Worm (Caenorhabditis elegans): Measurements from ENCODE around the gene srm-1.

srm-1 gene

DNA sequence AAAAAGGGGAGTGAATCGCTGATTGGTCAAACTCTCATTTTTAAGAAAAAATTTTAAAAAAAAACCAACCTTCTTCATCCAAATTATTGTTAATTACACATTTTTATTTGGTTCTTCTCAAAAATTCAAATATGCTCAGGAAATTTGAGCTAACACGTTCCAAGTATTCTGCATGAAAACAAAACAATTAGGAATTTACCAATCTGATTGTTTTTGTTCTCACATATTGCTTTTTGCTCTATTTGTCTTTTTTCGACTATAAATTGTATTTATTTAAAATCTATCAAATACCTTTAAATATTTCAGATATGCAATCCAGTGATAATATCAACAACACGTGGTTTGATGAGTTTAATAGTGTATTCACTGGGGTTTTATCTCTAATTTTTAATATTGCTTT is at the start of gene srm-1:
TSS of gene srm-1 (plus strand) at position 301 of the 400 bp plus-strand sequence.
- TF ChIP-seq ztf-23 (GFP tag; IDR thresholded peaks at IDR 0.05) (no peak), klf-2 (GFP tag; conservative IDR thresholded peaks at IDR 0.05) (no peak), ztf-29 (GFP tag; IDR thresholded peaks at IDR 0.05) (no peak), cog-1 (tag; optimal IDR thresholded peaks at IDR 0.05) (no peak), flt-1 (GFP tag; IDR thresholded peaks at IDR 0.05) (no peak), tab-1 (GFP tag; IDR thresholded peaks at IDR 0.05) (no peak), ref-1 (GFP tag; conservative IDR thresholded peaks at IDR 0.05) (no peak), T22C8.4 (GFP tag; IDR thresholded peaks at IDR 0.05) (no peak), med-1 (GFP tag; optimal IDR thresholded peaks at IDR 0.05; ENCODE audit: insufficient read depth) (no peak)

DNA sequence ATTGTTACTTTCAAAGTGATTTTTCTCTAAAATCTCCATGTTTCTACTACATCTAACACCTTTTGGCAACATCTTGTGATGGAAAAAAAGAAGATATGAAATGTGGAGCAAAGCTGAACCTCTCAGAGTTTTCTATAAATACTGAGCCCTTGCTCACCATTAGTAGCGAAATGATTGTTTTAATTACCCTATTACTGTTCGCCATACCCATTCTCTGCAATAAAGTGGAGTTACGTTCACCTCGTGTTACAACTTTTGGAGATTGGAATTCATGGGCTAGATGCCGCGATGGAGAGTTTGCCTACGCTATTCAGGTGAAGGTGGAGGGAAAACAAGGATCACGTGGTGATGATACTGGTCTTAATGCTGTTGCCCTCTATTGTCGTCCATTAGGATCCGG is 48.5 kb upstream of the srm-1 start, which contains the start of gene txt-3:
TSS of gene txt-3 (plus strand) at position 125 of the 400 bp plus-strand sequence.
- TF ChIP-seq cog-1 (tag; optimal IDR thresholded peaks at IDR 0.05): no peak
- no peak for TF ChIP-seq flt-1 (GFP tag; IDR thresholded peaks at IDR 0.05)
- no peak for TF ChIP-seq med-1 (GFP tag; optimal IDR thresholded peaks at IDR 0.05; ENCODE audit: insufficient read depth)
- TF ChIP-seq ztf-23 (GFP tag; IDR thresholded peaks at IDR 0.05): no peak
- no peak for TF ChIP-seq klf-2 (GFP tag; conservative IDR thresholded peaks at IDR 0.05)
- no peak for TF ChIP-seq tab-1 (GFP tag; IDR thresholded peaks at IDR 0.05)
- no peak for TF ChIP-seq T22C8.4 (GFP tag; IDR thresholded peaks at IDR 0.05)
- no peak for TF ChIP-seq ref-1 (GFP tag; conservative IDR thresholded peaks at IDR 0.05)
- no peak for TF ChIP-seq ztf-29 (GFP tag; IDR thresholded peaks at IDR 0.05)

DNA sequence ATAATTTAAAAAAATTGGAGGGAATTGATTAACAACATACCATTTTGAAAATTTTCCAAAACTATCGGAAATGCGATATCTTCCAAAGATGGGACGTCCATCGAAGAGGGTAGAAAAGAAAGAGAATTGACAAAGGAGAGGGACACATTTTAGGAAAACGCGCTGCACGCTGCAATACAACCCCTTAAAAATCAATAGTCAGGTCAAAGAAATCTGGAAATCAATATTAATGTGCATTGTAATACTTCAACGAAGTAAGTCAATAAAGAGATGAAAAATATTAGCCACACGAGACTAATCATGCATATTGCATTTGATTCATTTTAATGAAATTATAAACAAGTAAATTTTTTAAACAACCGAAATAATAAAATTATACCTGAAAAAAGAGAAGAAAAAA is 42.9 kb upstream of the srm-1 start, which contains the start of gene Y9C9A.13:
TSS of gene Y9C9A.13 (minus strand) at position 101 of the 400 bp plus-strand sequence.
- TF ChIP-seq flt-1 (GFP tag; IDR thresholded peaks at IDR 0.05) (no peak), klf-2 (GFP tag; conservative IDR thresholded peaks at IDR 0.05) (no peak), ref-1 (GFP tag; conservative IDR thresholded peaks at IDR 0.05) (no peak), tab-1 (GFP tag; IDR thresholded peaks at IDR 0.05) (no peak), ztf-29 (GFP tag; IDR thresholded peaks at IDR 0.05) (no peak), T22C8.4 (GFP tag; IDR thresholded peaks at IDR 0.05) (no peak), cog-1 (tag; optimal IDR thresholded peaks at IDR 0.05) (no peak), med-1 (GFP tag; optimal IDR thresholded peaks at IDR 0.05; ENCODE audit: insufficient read depth) (no peak), ztf-23 (GFP tag; IDR thresholded peaks at IDR 0.05) (no peak)

DNA sequence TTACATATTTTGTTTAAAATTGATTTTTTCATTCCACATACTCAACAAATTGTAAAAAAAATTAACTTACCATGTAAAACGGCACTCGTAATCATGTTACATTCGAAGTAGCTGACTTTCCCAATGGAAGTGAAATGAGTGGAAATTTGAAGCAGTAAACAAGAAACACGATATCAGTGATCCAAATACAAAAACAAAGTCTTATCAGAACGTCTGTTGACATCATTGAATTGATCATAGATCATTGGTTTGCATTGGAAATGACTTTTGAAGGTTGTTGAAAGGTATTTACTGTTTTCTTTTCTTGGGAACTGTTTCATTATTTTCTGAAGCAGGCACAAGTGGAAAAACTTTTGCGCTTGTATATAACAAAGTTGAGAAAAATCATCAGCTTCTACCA is 36.3 kb upstream of the srm-1 start, which contains the start of gene Y9C9A.16:
TSS of gene Y9C9A.16 (minus strand) at position 131 of the 400 bp plus-strand sequence.
- no peak for TF ChIP-seq med-1 (GFP tag; optimal IDR thresholded peaks at IDR 0.05; ENCODE audit: insufficient read depth)
- no peak for TF ChIP-seq klf-2 (GFP tag; conservative IDR thresholded peaks at IDR 0.05)
- TF ChIP-seq tab-1 (GFP tag; IDR thresholded peaks at IDR 0.05): no peak
- no peak for TF ChIP-seq flt-1 (GFP tag; IDR thresholded peaks at IDR 0.05)
- TF ChIP-seq ztf-29 (GFP tag; IDR thresholded peaks at IDR 0.05): no peak
- TF ChIP-seq cog-1 (tag; optimal IDR thresholded peaks at IDR 0.05): no peak
- no peak for TF ChIP-seq T22C8.4 (GFP tag; IDR thresholded peaks at IDR 0.05)
- TF ChIP-seq ref-1 (GFP tag; conservative IDR thresholded peaks at IDR 0.05): no peak
- TF ChIP-seq ztf-23 (GFP tag; IDR thresholded peaks at IDR 0.05): no peak

DNA sequence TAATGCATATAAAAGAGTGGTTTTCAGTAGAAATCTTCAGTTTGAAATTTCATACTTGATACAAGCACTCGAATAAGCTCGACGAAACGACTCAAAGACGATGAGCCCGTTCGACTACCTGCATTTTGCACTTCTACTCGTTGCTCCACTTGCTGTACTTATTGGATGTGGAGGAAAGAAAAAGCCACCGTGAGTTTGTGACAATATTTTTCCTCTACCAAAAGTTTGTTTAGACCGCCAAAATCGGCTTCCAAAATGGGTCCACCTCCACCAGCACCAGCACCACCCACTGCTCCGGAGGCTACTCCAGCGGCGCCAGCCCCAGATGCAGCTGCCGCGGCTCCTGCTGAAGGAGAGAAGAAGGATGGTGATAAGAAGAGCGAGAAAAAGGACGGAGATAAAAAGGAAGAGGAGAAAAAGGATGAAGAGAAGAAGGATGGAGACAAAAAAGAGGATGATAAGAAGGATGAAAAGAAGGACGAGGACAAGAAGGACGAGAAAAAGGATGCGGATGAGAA is 35.1 kb upstream of the srm-1 start, which contains the start of gene E03H12.5:
TSS of gene E03H12.5 (plus strand) at position 51 of the 518 bp plus-strand sequence.
- TF ChIP-seq T22C8.4 (GFP tag; IDR thresholded peaks at IDR 0.05) (no peak), ztf-29 (GFP tag; IDR thresholded peaks at IDR 0.05) (no peak), med-1 (GFP tag; optimal IDR thresholded peaks at IDR 0.05; ENCODE audit: insufficient read depth) (no peak), ref-1 (GFP tag; conservative IDR thresholded peaks at IDR 0.05) (no peak), tab-1 (GFP tag; IDR thresholded peaks at IDR 0.05) (no peak), klf-2 (GFP tag; conservative IDR thresholded peaks at IDR 0.05) (no peak), flt-1 (GFP tag; IDR thresholded peaks at IDR 0.05) (no peak), cog-1 (tag; optimal IDR thresholded peaks at IDR 0.05) (no peak), ztf-23 (GFP tag; IDR thresholded peaks at IDR 0.05) (no peak)

DNA sequence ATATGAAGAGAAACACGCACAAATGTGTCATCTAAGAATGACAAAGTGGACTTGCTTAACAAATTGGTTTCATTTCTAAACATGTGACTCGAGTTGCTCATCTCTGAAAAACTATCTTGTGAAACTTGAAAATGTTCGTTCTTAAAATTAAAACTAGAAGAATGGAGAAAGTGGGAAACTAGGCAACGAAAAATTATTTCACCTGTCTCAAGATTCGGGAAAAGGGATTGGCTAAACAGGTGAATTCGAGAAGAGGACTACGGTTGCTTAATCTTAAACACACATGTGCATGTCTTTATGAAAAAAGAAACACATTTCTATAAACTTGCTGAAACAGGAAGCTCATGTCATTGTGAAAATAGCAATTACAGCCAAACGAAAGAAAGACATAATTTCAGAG is 31.3 kb upstream of the srm-1 start, which contains the start of gene srz-24:
TSS of gene srz-24 (minus strand) at position 101 of the 400 bp plus-strand sequence.
- TF ChIP-seq tab-1 (GFP tag; IDR thresholded peaks at IDR 0.05) (no peak), ref-1 (GFP tag; conservative IDR thresholded peaks at IDR 0.05) (no peak), med-1 (GFP tag; optimal IDR thresholded peaks at IDR 0.05; ENCODE audit: insufficient read depth) (no peak), ztf-29 (GFP tag; IDR thresholded peaks at IDR 0.05) (no peak), ztf-23 (GFP tag; IDR thresholded peaks at IDR 0.05) (no peak)

DNA sequence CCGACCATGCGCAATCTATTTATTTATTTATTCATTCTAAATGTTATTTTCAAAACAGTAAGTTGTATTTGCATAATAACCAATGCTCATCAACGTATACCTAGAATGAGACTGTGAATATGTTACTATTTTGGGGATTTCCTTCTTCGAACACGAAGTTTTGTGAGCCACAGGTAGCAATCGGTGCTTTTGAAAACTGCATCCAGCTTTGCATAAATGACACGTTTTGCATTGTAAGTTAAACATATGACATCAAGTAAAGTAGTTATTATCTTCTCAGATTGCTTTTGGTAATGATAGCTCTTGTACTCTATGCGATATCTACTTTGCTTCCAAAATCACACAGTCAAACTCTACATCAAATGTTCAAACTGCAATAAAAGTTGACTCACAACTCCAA is 29.9 kb upstream of the srm-1 start, which contains the start of gene E03H12.4:
TSS of gene E03H12.4 (plus strand) at position 120 of the 400 bp plus-strand sequence.
- TF ChIP-seq T22C8.4 (GFP tag; IDR thresholded peaks at IDR 0.05) (no peak), med-1 (GFP tag; optimal IDR thresholded peaks at IDR 0.05; ENCODE audit: insufficient read depth) (no peak), ztf-23 (GFP tag; IDR thresholded peaks at IDR 0.05) (no peak), cog-1 (tag; optimal IDR thresholded peaks at IDR 0.05) (no peak), flt-1 (GFP tag; IDR thresholded peaks at IDR 0.05) (no peak), ztf-29 (GFP tag; IDR thresholded peaks at IDR 0.05) (no peak), ref-1 (GFP tag; conservative IDR thresholded peaks at IDR 0.05) (no peak), tab-1 (GFP tag; IDR thresholded peaks at IDR 0.05) (no peak), klf-2 (GFP tag; conservative IDR thresholded peaks at IDR 0.05) (no peak)

DNA sequence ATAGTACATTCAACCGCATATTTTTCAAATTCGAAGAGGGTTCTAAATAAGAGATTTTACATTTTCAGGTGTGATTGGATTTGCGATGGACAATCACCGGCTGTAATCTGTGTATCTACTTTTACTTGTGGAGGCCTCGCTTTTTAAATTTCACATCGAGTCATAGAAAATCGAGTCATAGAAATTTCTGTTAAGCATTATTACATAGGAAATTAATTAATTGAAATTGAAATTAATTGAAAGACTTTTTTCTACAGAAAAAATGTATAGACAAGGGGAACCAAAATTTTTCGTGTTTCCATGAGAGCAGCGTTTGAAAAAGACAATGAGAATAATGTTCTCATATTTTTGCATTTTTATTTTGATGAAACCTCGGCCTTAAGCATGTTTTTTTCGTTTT is 28.6 kb upstream of the srm-1 start, which contains the start of gene clec-176:
TSS of gene clec-176 (plus strand) at position 301 of the 400 bp plus-strand sequence.
- no peak for TF ChIP-seq flt-1 (GFP tag; IDR thresholded peaks at IDR 0.05)
- no peak for TF ChIP-seq cog-1 (tag; optimal IDR thresholded peaks at IDR 0.05)
- no peak for TF ChIP-seq klf-2 (GFP tag; conservative IDR thresholded peaks at IDR 0.05)
- no peak for TF ChIP-seq ref-1 (GFP tag; conservative IDR thresholded peaks at IDR 0.05)
- TF ChIP-seq ztf-29 (GFP tag; IDR thresholded peaks at IDR 0.05): no peak
- TF ChIP-seq med-1 (GFP tag; optimal IDR thresholded peaks at IDR 0.05; ENCODE audit: insufficient read depth): no peak
- no peak for TF ChIP-seq T22C8.4 (GFP tag; IDR thresholded peaks at IDR 0.05)
- no peak for TF ChIP-seq tab-1 (GFP tag; IDR thresholded peaks at IDR 0.05)
- TF ChIP-seq ztf-23 (GFP tag; IDR thresholded peaks at IDR 0.05): no peak

DNA sequence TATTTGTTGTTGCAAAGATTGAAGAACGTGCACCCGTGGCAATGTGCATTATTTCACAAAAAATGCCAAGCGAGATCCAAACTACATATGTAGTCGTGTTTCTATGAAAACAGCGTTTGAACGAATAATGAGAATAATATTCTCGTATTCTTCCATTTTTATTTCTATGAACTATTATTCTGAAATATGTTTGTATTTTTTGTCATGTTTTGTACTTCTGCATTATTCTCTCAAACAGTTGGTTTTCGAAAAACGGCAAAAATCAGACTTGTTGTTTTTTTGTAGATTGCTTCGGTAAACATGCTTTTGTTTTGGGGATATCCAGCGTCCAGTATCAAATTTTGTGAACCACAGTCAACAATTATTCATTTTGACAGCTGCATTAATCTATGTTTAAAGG is 26.1 kb upstream of the srm-1 start, which contains the start of gene clec-177:
TSS of gene clec-177 (plus strand) at position 301 of the 400 bp plus-strand sequence.
- TF ChIP-seq flt-1 (GFP tag; IDR thresholded peaks at IDR 0.05): no peak
- TF ChIP-seq cog-1 (tag; optimal IDR thresholded peaks at IDR 0.05): no peak
- no peak for TF ChIP-seq ztf-29 (GFP tag; IDR thresholded peaks at IDR 0.05)
- TF ChIP-seq med-1 (GFP tag; optimal IDR thresholded peaks at IDR 0.05; ENCODE audit: insufficient read depth): no peak
- TF ChIP-seq ref-1 (GFP tag; conservative IDR thresholded peaks at IDR 0.05): no peak
- TF ChIP-seq klf-2 (GFP tag; conservative IDR thresholded peaks at IDR 0.05): no peak
- no peak for TF ChIP-seq T22C8.4 (GFP tag; IDR thresholded peaks at IDR 0.05)
- no peak for TF ChIP-seq tab-1 (GFP tag; IDR thresholded peaks at IDR 0.05)
- TF ChIP-seq ztf-23 (GFP tag; IDR thresholded peaks at IDR 0.05): no peak

Measured in whole organism, midembryonic.